Worm (Caenorhabditis elegans): ENCODE measurements around the gene F56C9.3.

F56C9.3 gene

ce11 chrIII:7314927-7315547 is 3.9 kb downstream of the F56C9.3 start, which contains the start of gene nspg-6 (continued):
- TF ChIP-seq arid-1 (GFP tag; conservative IDR thresholded peaks at IDR 0.05) (no peak), cey-2 (tag; optimal IDR thresholded peaks at IDR 0.05; ENCODE audit: borderline replicate concordance, insufficient read depth) (no peak), lsy-2 (tag; optimal IDR thresholded peaks at IDR 0.05) (no peak), jun-1 (tag; optimal IDR thresholded peaks at IDR 0.05) (no peak), snpc-4 (tag; optimal IDR thresholded peaks at IDR 0.05) (no peak), T20F7.1 (GFP tag; optimal IDR thresholded peaks at IDR 0.05) (no peak), nhr-102 (tag; optimal IDR thresholded peaks at IDR 0.05) (no peak), Y105C5A.15 (GFP tag; IDR thresholded peaks at IDR 0.05) (no peak), nhr-25 (tag; optimal IDR thresholded peaks at IDR 0.05; ENCODE audit: borderline replicate concordance, insufficient read depth) (no peak), nhr-48 (tag; optimal IDR thresholded peaks at IDR 0.05) (no peak), nhr-28 (tag; optimal IDR thresholded peaks at IDR 0.05) (peak; percentile 77), unc-130 (GFP tag; optimal IDR thresholded peaks at IDR 0.05) (no peak), dpl-1 (GFP tag; optimal IDR thresholded peaks at IDR 0.05) (no peak), F49E8.2 (tag; optimal IDR thresholded peaks at IDR 0.05; ENCODE audit: borderline replicate concordance) (no peak), hif-1 (tag; optimal IDR thresholded peaks at IDR 0.05) (no peak), spr-3 (GFP tag; optimal IDR thresholded peaks at IDR 0.05) (no peak), snpc-1.2 (GFP tag; IDR thresholded peaks at IDR 0.05) (no peak), lin-38 (GFP tag; IDR thresholded peaks at IDR 0.05) (no peak), dmd-8 (GFP tag; IDR thresholded peaks at IDR 0.05) (no peak), lin-13 (GFP tag; optimal IDR thresholded peaks at IDR 0.05) (no peak), Y48G9A.11 (GFP tag; IDR thresholded peaks at IDR 0.05) (no peak), zip-2 (tag; optimal IDR thresholded peaks at IDR 0.05) (no peak), lir-3 (tag; optimal IDR thresholded peaks at IDR 0.05) (no peak), duxl-1 (tag; optimal IDR thresholded peaks at IDR 0.05; ENCODE audit: poor library complexity) (no peak), nhr-41 (GFP tag; IDR thresholded peaks at IDR 0.05) (no peak), nhr-10 (tag; optimal IDR thresholded peaks at IDR 0.05) (no peak), dmd-6 (GFP tag; IDR thresholded peaks at IDR 0.05) (peak; percentile 66), sdz-12 (GFP tag; optimal IDR thresholded peaks at IDR 0.05) (no peak), nhr-6 (tag; optimal IDR thresholded peaks at IDR 0.05) (no peak), egl-27 (tag; optimal IDR thresholded peaks at IDR 0.05) (no peak)

DNA sequence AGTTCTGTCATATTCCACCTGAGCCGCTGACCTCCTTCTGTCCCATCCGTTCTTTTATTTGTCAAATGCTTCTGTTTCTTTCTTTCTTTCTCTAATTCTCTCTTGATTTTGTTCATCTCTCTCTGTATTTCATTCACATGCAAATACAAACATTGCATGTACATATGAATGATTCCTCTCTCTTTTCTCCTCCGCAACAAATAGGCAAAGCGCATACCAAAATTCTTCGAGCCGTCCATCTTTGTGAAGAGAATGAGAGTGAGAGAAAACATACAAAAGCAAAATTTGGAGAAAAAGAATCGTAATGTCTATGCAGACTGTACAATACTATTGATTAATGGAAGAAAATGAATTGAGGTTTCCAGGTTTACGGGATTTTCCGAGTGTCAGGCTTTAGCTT is 6.3 kb downstream of the F56C9.3 start:
- TF ChIP-seq ces-1 (GFP tag; optimal IDR thresholded peaks at IDR 0.05) (no peak), lir-3 (tag; optimal IDR thresholded peaks at IDR 0.05) (no peak), lin-13 (GFP tag; optimal IDR thresholded peaks at IDR 0.05) (no peak), unc-62 (GFP tag; optimal IDR thresholded peaks at IDR 0.05 in 1 of 2) (peak in 1 of 2 experiments; percentile 53), unc-62 (tag; optimal IDR thresholded peaks at IDR 0.05) (no peak), dve-1 (tag; optimal IDR thresholded peaks at IDR 0.05; ENCODE audit: insufficient read depth) (peak; percentile 42), lsy-2 (tag; optimal IDR thresholded peaks at IDR 0.05) (peak in 1 of 2 experiments; percentile 15), mxl-3 (GFP tag; optimal IDR thresholded peaks at IDR 0.05) (no peak), hlh-11 (tag; optimal IDR thresholded peaks at IDR 0.05) (peak; percentile 20), jun-1 (tag; optimal IDR thresholded peaks at IDR 0.05) (no peak), hlh-30 (tag; optimal IDR thresholded peaks at IDR 0.05; ENCODE audit: insufficient read depth) (peak; percentile 23), pqm-1 (tag; optimal IDR thresholded peaks at IDR 0.05) (peak; percentile 69), tra-1 (GFP tag; IDR thresholded peaks at IDR 0.05) (no peak), daf-16 (GFP tag; optimal IDR thresholded peaks at IDR 0.05) (no peak), daf-16 (tag; optimal IDR thresholded peaks at IDR 0.05) (peak; percentile 45), nhr-77 (tag; optimal IDR thresholded peaks at IDR 0.05) (no peak), pha-4 (GFP tag; IDR thresholded peaks at IDR 0.05) (no peak), pha-4 (tag; optimal IDR thresholded peaks at IDR 0.05) (peak; percentile 77), madf-9 (GFP tag; conservative IDR thresholded peaks at IDR 0.05) (no peak)

Measured in whole organism, L4 larva.